Worm (Caenorhabditis elegans): ENCODE data around the gene D2096.10.

DNA sequence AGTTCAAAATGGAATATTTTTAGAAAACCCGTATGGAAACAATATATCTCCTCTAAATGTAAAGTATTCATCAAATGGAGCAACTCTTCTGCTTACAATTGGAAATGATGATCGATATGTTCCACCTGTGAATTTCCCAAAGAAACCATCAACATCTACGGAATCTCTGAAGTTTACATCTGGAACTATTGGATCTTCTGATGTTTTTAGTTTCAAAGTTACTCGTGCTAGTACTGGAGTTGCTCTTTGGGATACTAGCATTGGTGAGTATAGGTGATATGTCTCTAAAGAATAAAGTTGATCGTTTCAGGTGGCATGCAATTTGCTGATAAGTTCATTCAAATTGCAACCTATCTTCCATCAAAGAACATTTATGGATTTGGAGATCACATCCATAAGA is 21.2 kb downstream of the D2096.10 start:
- TF ChIP-seq flt-1 (GFP tag; IDR thresholded peaks at IDR 0.05) (no peak), T22C8.4 (GFP tag; IDR thresholded peaks at IDR 0.05) (no peak), cog-1 (tag; optimal IDR thresholded peaks at IDR 0.05) (no peak), ztf-29 (GFP tag; IDR thresholded peaks at IDR 0.05) (no peak)
